Worm (Caenorhabditis elegans): Measurements from ENCODE around the gene str-187.
A peak's percentile ranks its signal among the peaks of the same experiment; 100 is the strongest.

str-187 gene

DNA sequence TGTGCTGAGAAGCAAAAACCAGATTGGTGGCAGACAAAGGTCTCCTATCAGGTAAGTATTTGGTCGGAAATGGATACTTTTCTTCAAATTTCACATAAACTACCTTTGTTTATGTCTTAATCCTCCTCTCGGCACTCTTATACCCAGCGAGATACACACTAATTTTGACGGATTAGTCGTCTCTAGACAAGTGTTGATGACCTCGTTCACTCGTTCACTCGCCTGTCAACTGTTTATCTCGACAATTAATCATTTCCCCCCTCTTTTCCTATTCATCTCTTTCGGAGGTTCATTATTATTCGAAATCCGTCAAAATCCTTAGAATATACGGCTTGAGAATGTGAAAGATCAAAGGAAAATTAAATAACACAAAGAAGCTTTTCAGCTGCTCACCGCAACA is 4.3 kb downstream of the str-187 start:
- TF ChIP-seq C08G9.2 (tag; optimal IDR thresholded peaks at IDR 0.05), result no peak
- peak; percentile 98 for TF ChIP-seq unc-55 (GFP tag; optimal IDR thresholded peaks at IDR 0.05)

DNA sequence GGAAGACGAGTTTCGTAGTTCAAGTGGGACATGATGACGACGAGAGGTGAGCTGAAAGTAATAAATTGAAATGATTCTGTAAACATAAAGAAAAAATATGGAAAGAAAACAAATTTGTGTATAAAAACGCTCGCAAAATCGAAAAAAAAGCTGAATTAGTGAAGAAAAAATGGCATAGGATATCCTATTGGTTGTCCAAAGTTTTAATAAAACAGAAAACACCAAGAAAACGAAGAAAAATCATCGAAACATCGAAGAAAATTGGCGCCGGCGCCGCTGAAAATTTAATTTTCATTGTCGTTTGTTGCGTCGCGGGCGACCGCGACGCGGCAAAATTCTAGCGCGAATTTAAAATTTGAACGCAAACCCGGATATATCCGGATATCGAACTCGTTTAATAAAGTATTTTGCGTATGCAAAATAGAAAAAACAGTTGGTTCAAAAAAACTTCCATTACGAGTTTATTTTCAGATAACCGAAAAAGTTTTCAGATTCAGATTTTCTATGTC is 8.3 kb downstream of the str-187 start, which contains the start of gene gln-5:
gln-5 (minus strand) TSS at position 51 of the 509 bp plus-strand sequence.
- TF ChIP-seq ceh-34 (tag; optimal IDR thresholded peaks at IDR 0.05), result no peak
- TF ChIP-seq nfya-1 (tag; optimal IDR thresholded peaks at IDR 0.05), result no peak
- no peak for TF ChIP-seq sox-4 (tag; optimal IDR thresholded peaks at IDR 0.05)
- TF ChIP-seq pag-3 (tag; optimal IDR thresholded peaks at IDR 0.05; ENCODE audit: borderline replicate concordance), result no peak
- no peak for TF ChIP-seq elt-2 (tag; optimal IDR thresholded peaks at IDR 0.05)
- TF ChIP-seq mec-3 (tag; optimal IDR thresholded peaks at IDR 0.05; ENCODE audit: borderline replicate concordance), result no peak
- no peak for TF ChIP-seq madf-2 (tag; optimal IDR thresholded peaks at IDR 0.05)
- TF ChIP-seq ttx-3 (tag; optimal IDR thresholded peaks at IDR 0.05), result no peak
- no peak for TF ChIP-seq unc-3 (GFP tag; conservative IDR thresholded peaks at IDR 0.05)
- no peak for TF ChIP-seq unc-3 (tag; optimal IDR thresholded peaks at IDR 0.05)
- no peak for TF ChIP-seq sox-2 (GFP tag; IDR thresholded peaks at IDR 0.05)
- no peak for TF ChIP-seq ets-4 (tag; optimal IDR thresholded peaks at IDR 0.05)
- TF ChIP-seq ceh-48 (tag; optimal IDR thresholded peaks at IDR 0.05), result no peak

DNA sequence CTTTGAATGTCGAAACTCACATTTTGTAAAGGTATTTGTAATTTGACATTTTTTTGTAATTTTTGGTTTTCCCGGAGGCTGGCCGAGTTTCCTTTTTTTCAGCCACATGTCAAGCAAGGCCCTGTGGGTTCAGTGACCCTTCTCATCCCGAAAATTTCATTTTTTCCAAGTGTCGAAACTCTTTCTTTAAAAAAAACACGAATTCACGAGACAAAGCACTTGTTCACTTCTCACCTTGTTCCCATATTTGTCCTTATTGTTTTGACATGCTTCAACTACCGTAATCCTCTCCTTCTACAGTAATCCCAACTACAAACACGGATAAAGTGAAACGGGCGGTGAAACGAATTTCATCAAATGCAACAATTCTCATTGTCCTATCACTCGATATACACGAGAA is 9.9 kb downstream of the str-187 start, which contains the start of gene lhfp-4:
lhfp-4 (plus strand) TSS at position 301 of the 400 bp plus-strand sequence.
- no peak for TF ChIP-seq dve-1 (tag; optimal IDR thresholded peaks at IDR 0.05)
- peak; percentile 90 for TF ChIP-seq pax-1 (tag; optimal IDR thresholded peaks at IDR 0.05)

DNA sequence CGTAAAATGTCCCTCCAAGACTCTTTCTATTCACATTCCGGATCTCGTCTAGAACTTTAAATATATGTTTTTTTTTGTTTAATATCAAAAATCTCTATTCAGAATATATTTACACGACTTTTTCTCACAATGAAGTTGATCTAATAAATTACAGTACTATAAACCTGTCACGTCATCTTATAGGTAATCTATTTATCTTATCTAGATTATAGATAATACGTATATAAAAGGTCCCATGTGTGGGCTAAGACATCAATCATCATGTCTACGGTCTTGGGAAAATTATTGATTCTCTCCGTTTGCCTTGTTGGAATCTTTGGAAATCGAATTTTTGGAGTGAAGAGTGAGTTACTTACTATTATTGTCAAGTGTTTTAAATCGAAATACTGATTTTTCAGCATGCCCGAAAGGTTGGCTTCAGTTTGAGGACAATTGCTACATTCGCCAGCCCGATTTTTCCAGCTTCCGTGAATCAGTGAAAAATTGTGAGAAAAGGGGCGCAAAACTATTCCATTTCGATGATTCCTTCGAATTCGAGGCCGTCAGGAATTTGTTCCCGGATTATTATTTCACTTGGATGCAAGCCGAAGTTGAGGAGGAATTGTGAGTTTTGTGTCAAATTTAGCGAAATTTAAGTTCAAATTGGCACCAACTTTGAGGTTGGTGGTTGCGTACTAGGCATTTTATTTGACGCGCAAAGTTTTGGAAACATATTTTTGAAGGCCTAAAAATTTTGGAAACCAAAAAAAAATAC is 11.5 kb downstream of the str-187 start, which contains the start of gene clec-196:
clec-196 (plus strand) TSS at position 252 of the 754 bp plus-strand sequence.
- TF ChIP-seq unc-55 (GFP tag; optimal IDR thresholded peaks at IDR 0.05) (peak; percentile 74), pha-2 (tag; optimal IDR thresholded peaks at IDR 0.05) (no peak)

DNA sequence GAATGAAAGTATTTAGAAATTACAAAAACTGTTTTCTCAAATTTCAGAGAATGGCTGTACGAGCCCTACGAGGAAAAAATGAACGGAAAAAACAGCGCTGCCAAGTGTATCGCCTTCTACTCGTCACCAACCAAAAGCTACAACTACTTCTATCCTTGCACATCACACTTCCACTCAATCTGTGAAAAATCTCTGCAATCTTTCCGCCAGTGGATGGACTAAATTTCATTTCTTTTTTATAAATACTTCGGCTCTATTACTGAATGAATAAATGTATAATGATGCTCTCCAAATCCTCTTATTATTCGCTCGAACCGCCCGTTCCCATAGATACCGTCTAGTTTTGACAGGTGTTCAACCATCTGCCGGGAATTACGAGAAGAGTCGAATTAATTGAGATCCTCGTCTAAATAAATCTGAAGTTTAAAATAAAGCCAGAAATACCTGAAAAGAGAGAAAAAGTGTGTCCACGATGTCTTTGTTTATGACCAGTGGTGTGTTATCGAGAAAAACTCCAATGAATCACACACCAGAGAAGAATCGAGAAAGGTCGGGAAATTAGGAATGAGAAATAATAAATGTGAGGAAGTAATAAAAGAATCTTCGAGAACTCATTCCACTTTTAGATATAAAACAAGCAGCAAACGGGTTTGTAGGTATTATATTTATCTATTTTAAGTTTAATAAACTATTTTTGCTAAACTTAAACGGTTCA is 12.2 kb downstream of the str-187 start:
- no peak for TF ChIP-seq nhr-232 (tag; optimal IDR thresholded peaks at IDR 0.05)
- TF ChIP-seq nfya-1 (tag; optimal IDR thresholded peaks at IDR 0.05), result no peak
- no peak for TF ChIP-seq ceh-2 (tag; optimal IDR thresholded peaks at IDR 0.05)
- no peak for TF ChIP-seq unc-86 (tag; optimal IDR thresholded peaks at IDR 0.05)
- no peak for TF ChIP-seq ets-4 (tag; optimal IDR thresholded peaks at IDR 0.05)
- TF ChIP-seq fax-1 (tag; optimal IDR thresholded peaks at IDR 0.05), result no peak
- TF ChIP-seq ceh-6 (GFP tag; optimal IDR thresholded peaks at IDR 0.05), result no peak
- TF ChIP-seq pax-1 (tag; optimal IDR thresholded peaks at IDR 0.05), result no peak

DNA sequence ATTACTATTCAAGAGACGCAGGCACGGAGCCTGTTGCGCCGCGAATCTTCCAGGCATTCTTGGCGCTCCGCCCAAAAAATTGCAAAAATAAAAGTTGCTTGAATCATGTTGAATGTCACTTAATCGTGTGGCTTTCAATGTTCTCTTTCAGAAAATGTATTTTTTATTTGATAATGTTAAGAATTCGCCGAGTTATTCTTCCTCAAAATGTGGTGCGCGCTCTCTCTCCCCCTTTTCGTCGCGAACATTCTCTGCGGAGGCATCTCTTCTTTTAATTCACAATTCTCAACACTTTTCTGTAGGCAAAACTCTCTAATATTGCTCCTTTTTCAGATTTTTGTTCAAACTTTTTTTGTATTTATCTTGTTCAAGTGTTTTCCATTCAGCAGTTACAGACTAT is 13.0 kb downstream of the str-187 start:
- TF ChIP-seq pqm-1 (tag; optimal IDR thresholded peaks at IDR 0.05) (peak; percentile 65), ceh-19 (GFP tag; optimal IDR thresholded peaks at IDR 0.05) (peak; percentile 76), ceh-48 (tag; optimal IDR thresholded peaks at IDR 0.05) (peak; percentile 63), ceh-24 (tag; optimal IDR thresholded peaks at IDR 0.05) (peak; percentile 33), nhr-11 (tag; optimal IDR thresholded peaks at IDR 0.05) (peak; percentile 93), K09A11.1 (tag; optimal IDR thresholded peaks at IDR 0.05; ENCODE audit: insufficient read depth) (peak; percentile 78), hlh-15 (tag; optimal IDR thresholded peaks at IDR 0.05) (peak; percentile 40), C38D4.7 (GFP tag; optimal IDR thresholded peaks at IDR 0.05) (peak; percentile 42), syd-9 (tag; optimal IDR thresholded peaks at IDR 0.05) (peak; percentile 68), che-1 (tag; optimal IDR thresholded peaks at IDR 0.05) (peak; percentile 71), C08G9.2 (tag; optimal IDR thresholded peaks at IDR 0.05) (peak; percentile 56), fkh-6 (tag; optimal IDR thresholded peaks at IDR 0.05) (no peak), ttx-3 (tag; optimal IDR thresholded peaks at IDR 0.05) (peak; percentile 47), pat-9 (tag; optimal IDR thresholded peaks at IDR 0.05) (peak; percentile 81), ceh-6 (GFP tag; optimal IDR thresholded peaks at IDR 0.05) (peak; percentile 21), gmeb-2 (tag; optimal IDR thresholded peaks at IDR 0.05) (peak; percentile 60), sdc-2 (tag; optimal IDR thresholded peaks at IDR 0.05) (peak; percentile 58), odd-2 (tag; optimal IDR thresholded peaks at IDR 0.05) (peak; percentile 47), elt-2 (tag; optimal IDR thresholded peaks at IDR 0.05) (peak; percentile 82), ets-4 (tag; optimal IDR thresholded peaks at IDR 0.05) (peak; percentile 86), ceh-34 (tag; optimal IDR thresholded peaks at IDR 0.05) (peak; percentile 98), lin-11 (tag; optimal IDR thresholded peaks at IDR 0.05) (peak; percentile 3), mec-3 (tag; optimal IDR thresholded peaks at IDR 0.05; ENCODE audit: borderline replicate concordance) (peak; percentile 15)
